Fruit fly (Drosophila melanogaster) whole organism, embryonic: Measurements from ENCODE around the gene jhamt.

Experiments
- Atf6 ChIP-seq: fragments of 200-800 bp; sonication (Bioruptor generic); IDR thresholded peaks from 2 replicates; pipeline ENCODE4 v1.3.6; 2022; ENCODE audit warnings: missing biosample characterization, missing genetic modification characterization
- Jarid2 ChIP-seq: fragments of 200-800 bp; sonication (Bioruptor generic); optimal IDR thresholded peaks from 3 replicates; lab custom pipeline; 2017; ENCODE audit warnings: mild to moderate bottlenecking, missing biosample characterization, missing genetic modification reagents, missing genetic modification characterization
- ab ChIP-seq: fragments of 200-800 bp; sonication (Bioruptor generic); optimal IDR thresholded peaks from 2 replicates; lab custom pipeline; 2016; ENCODE audit warnings: missing biosample characterization, missing genetic modification characterization
- bsh ChIP-seq, 2 experiments: fragments of 200-800 bp; sonication (Bioruptor generic); optimal IDR thresholded peaks; 2 replicates each; lab custom pipeline; 2017 to 2018; ENCODE audit warnings: mild to moderate bottlenecking in 2 of 2, missing biosample characterization in 2 of 2, missing genetic modification characterization in 2 of 2, moderate library complexity in 1 of 2
- crp ChIP-seq, 2 experiments: fragments of 200-800 bp; sonication (Bioruptor generic); optimal IDR thresholded peaks; 2 replicates in 1 of 2; 3 replicates in 1 of 2; lab custom pipeline; 2017; ENCODE audit warnings: missing biosample characterization in 2 of 2, missing genetic modification characterization in 2 of 2, mild to moderate bottlenecking in 1 of 2, moderate library complexity in 1 of 2
- ken ChIP-seq: fragments of 200-800 bp; sonication (Bioruptor generic); IDR thresholded peaks from 3 replicates; pipeline ENCODE4 v1.3.6; 2022; ENCODE audit warnings: missing biosample characterization, missing genetic modification characterization
- pan ChIP-seq, 4 experiments: fragments of >200 bp in 3 of 4; fragments of 200-800 bp in 1 of 4; sonication (Bioruptor generic) in 1 of 4; optimal IDR thresholded peaks in 3 of 4; IDR thresholded peaks in 1 of 4; 2 replicates each; pipeline versions ENCODE4 v1.3.6 to Lab custom; 2017 to 2022; ENCODE audit warnings: missing biosample characterization in 2 of 4, missing genetic modification characterization in 2 of 4, mixed read lengths in 1 of 4

dm6 chr2L:16329625-16330024 is 36.1 kb upstream of the jhamt start, which contains the start of gene CG4440:
- TF ChIP-seq pan (optimal IDR thresholded peaks at IDR 0.05; lab: Kevin White, UChicago) (no peak), pan (GFP tag; optimal IDR thresholded peaks at IDR 0.05 in 1 of 2, IDR thresholded peaks at IDR 0.05 in 1 of 2) (no peak), ken (GFP tag; lab: Robert Waterston, UW) (no peak), ab (GFP tag; lab: Kevin White, UChicago) (no peak), crp (GFP tag; optimal IDR thresholded peaks at IDR 0.05; lab: Kevin White, UChicago) (no peak), bsh (GFP tag; optimal IDR thresholded peaks at IDR 0.05; lab: Kevin White, UChicago) (no peak), Jarid2 (GFP tag; lab: Kevin White, UChicago) (no peak), Atf6 (GFP tag; lab: Robert Waterston, UW) (no peak)
